Fruit fly (Drosophila melanogaster): ENCODE results near the gene Pvr.

dm6 chr2L:8257401-8258266 lies 18.0 kb upstream of the Pvr start, which contains the start of gene CG8086:
- TF ChIP-seq CG32264 (GFP tag; optimal IDR thresholded peaks at IDR 0.05) (no peak), sage (GFP tag; optimal IDR thresholded peaks at IDR 0.05) (no peak), pan (optimal IDR thresholded peaks at IDR 0.05) (no peak), Myc (optimal IDR thresholded peaks at IDR 0.05) (no peak), psq (GFP tag; optimal IDR thresholded peaks at IDR 0.05) (no peak), dsf (GFP tag; optimal IDR thresholded peaks at IDR 0.05; ENCODE audit: borderline replicate concordance) (no peak), Hnf4 (GFP tag; optimal IDR thresholded peaks at IDR 0.05) (no peak), CG9705 (GFP tag; optimal IDR thresholded peaks at IDR 0.05) (no peak), ey (GFP tag; optimal IDR thresholded peaks at IDR 0.05) (no peak), foxo (GFP tag; optimal IDR thresholded peaks at IDR 0.05) (no peak), dl (GFP tag; optimal IDR thresholded peaks at IDR 0.05; ENCODE audit: insufficient read depth in 1 of 2, partially characterized antibody in 2 of 2) (no peak)
